Worm (Caenorhabditis elegans) whole organism, L2 larva: ENCODE data around the gene nape-1.
A peak's percentile ranks its signal among the peaks of the same experiment; 100 is the strongest.

Experiments
- C34F6.9 ChIP-seq: fragments of 150-350 bp; optimal IDR thresholded peaks from 2 replicates; lab custom pipeline; 2014; ENCODE audit warnings: missing biosample characterization, missing genetic modification characterization
- F13H6.1 ChIP-seq: sonication (generic microtip); optimal IDR thresholded peaks from 2 replicates; lab custom pipeline; 2016; ENCODE audit warnings: missing genetic modification characterization, missing compliant biosample characterization
- Y55F3AM.14 ChIP-seq: fragments of 200-800 bp; sonication (Bioruptor generic); optimal IDR thresholded peaks from 2 replicates; lab custom pipeline; 2018; ENCODE audit warnings: mild to moderate bottlenecking, missing genetic modification characterization, missing compliant biosample characterization
- ZK546.5 ChIP-seq: sonication (generic microtip); optimal IDR thresholded peaks from 2 replicates; lab custom pipeline; 2017; ENCODE audit warnings: missing biosample characterization, missing genetic modification characterization
- aly-2 ChIP-seq: fragments of 150-350 bp; optimal IDR thresholded peaks from 2 replicates; lab custom pipeline; 2014; ENCODE audit warnings: missing biosample characterization, missing genetic modification characterization
- blmp-1 ChIP-seq: sonication (generic microtip); optimal IDR thresholded peaks from 2 replicates; lab custom pipeline; 2017; ENCODE audit warnings: missing genetic modification characterization, mild to moderate bottlenecking, missing compliant biosample characterization, antibody characterized with exemption, moderate library complexity; ENCODE audit not compliant: insufficient read depth
- ceh-16 ChIP-seq: fragments of 150-350 bp; optimal IDR thresholded peaks from 2 replicates; lab custom pipeline; 2014; ENCODE audit warnings: missing biosample characterization, missing genetic modification characterization
- ceh-82 ChIP-seq: fragments of 150-350 bp; optimal IDR thresholded peaks from 2 replicates; lab custom pipeline; 2014; ENCODE audit warnings: missing biosample characterization, missing genetic modification characterization
- crh-2 ChIP-seq: sonication (generic microtip); optimal IDR thresholded peaks from 2 replicates; lab custom pipeline; 2017; ENCODE audit warnings: missing biosample characterization, missing genetic modification characterization
- dmd-4 ChIP-seq: sonication (generic microtip); optimal IDR thresholded peaks from 2 replicates; lab custom pipeline; 2017; ENCODE audit warnings: missing biosample characterization, missing genetic modification characterization
- elt-1 ChIP-seq: fragments of 150-350 bp; optimal IDR thresholded peaks from 2 replicates; lab custom pipeline; 2014; ENCODE audit warnings: missing biosample characterization, missing genetic modification characterization
- elt-3 ChIP-seq: sonication (generic microtip); optimal IDR thresholded peaks from 2 replicates; lab custom pipeline; 2017; ENCODE audit warnings: missing biosample characterization, missing genetic modification characterization
- fos-1 ChIP-seq: fragments of 150-350 bp; optimal IDR thresholded peaks from 2 replicates; lab custom pipeline; 2014; ENCODE audit warnings: missing biosample characterization, missing genetic modification characterization
- gmeb-1 ChIP-seq: fragments of 150-350 bp; optimal IDR thresholded peaks from 2 replicates; lab custom pipeline; 2014; ENCODE audit warnings: missing biosample characterization, missing genetic modification characterization
- lin-13 ChIP-seq: fragments of 150-350 bp; optimal IDR thresholded peaks from 2 replicates; lab custom pipeline; 2014; ENCODE audit warnings: missing biosample characterization, missing genetic modification reagents, missing genetic modification characterization
- lin-39 ChIP-seq: fragments of 150-350 bp; optimal IDR thresholded peaks from 2 replicates; lab custom pipeline; 2014; ENCODE audit warnings: missing biosample characterization, missing genetic modification reagents, missing genetic modification characterization
- lsy-2 ChIP-seq, 2 experiments: fragments of 150-350 bp in 1 of 2; sonication (generic microtip) in 1 of 2; optimal IDR thresholded peaks; 2 replicates each; lab custom pipeline; 2014 to 2017; ENCODE audit warnings: missing biosample characterization in 2 of 2, missing genetic modification characterization in 2 of 2
- mab-5 ChIP-seq: fragments of 150-350 bp; optimal IDR thresholded peaks from 2 replicates; lab custom pipeline; 2014; ENCODE audit warnings: missing biosample characterization, missing genetic modification characterization
- mbf-1 ChIP-seq: sonication (generic microtip); optimal IDR thresholded peaks from 2 replicates; lab custom pipeline; 2017; ENCODE audit warnings: missing biosample characterization, missing genetic modification characterization
- mdl-1 ChIP-seq, 2 experiments: fragments of 150-350 bp in 1 of 2; sonication (generic microtip) in 1 of 2; optimal IDR thresholded peaks; 2 replicates each; lab custom pipeline; 2017; ENCODE audit warnings: missing biosample characterization in 2 of 2, missing genetic modification characterization in 2 of 2
- nhr-11 ChIP-seq: fragments of 150-350 bp; optimal IDR thresholded peaks from 2 replicates; lab custom pipeline; 2014; ENCODE audit warnings: missing biosample characterization, missing genetic modification characterization
- nhr-12 ChIP-seq: fragments of 150-350 bp; optimal IDR thresholded peaks from 2 replicates; lab custom pipeline; 2014; ENCODE audit warnings: missing biosample characterization, missing genetic modification characterization
- nhr-129 ChIP-seq: fragments of 150-350 bp; optimal IDR thresholded peaks from 2 replicates; lab custom pipeline; 2014; ENCODE audit warnings: missing biosample characterization, missing genetic modification characterization
- nhr-21 ChIP-seq: fragments of 150-350 bp; optimal IDR thresholded peaks from 2 replicates; lab custom pipeline; 2014; ENCODE audit warnings: missing biosample characterization, missing genetic modification characterization
- nhr-23 ChIP-seq: fragments of 150-350 bp; optimal IDR thresholded peaks from 2 replicates; lab custom pipeline; 2014; ENCODE audit warnings: missing biosample characterization, missing genetic modification reagents, missing genetic modification characterization
- nhr-237 ChIP-seq: fragments of 150-350 bp; optimal IDR thresholded peaks from 2 replicates; lab custom pipeline; 2014; ENCODE audit warnings: missing biosample characterization, missing genetic modification characterization
- nhr-25 ChIP-seq: fragments of 150-350 bp; sonication (generic microtip); optimal IDR thresholded peaks from 3 replicates; lab custom pipeline; 2014; ENCODE audit warnings: missing biosample characterization, missing genetic modification characterization
- nhr-6 ChIP-seq: fragments of 150-350 bp; optimal IDR thresholded peaks from 2 replicates; lab custom pipeline; 2014; ENCODE audit warnings: missing biosample characterization, missing genetic modification characterization
- nhr-77 ChIP-seq: fragments of 150-350 bp; optimal IDR thresholded peaks from 2 replicates; lab custom pipeline; 2014; ENCODE audit warnings: missing biosample characterization, missing genetic modification characterization
- peb-1 ChIP-seq: fragments of 150-350 bp; optimal IDR thresholded peaks from 2 replicates; lab custom pipeline; 2014; ENCODE audit warnings: missing biosample characterization, missing genetic modification characterization
- skn-1 ChIP-seq: sonication (generic microtip); optimal IDR thresholded peaks from 2 replicates; lab custom pipeline; 2017; ENCODE audit warnings: missing biosample characterization, missing genetic modification characterization
- sma-3 ChIP-seq: sonication (generic microtip); optimal IDR thresholded peaks from 2 replicates; lab custom pipeline; 2016; ENCODE audit warnings: missing genetic modification reagents, missing genetic modification characterization, missing compliant biosample characterization
- sma-9 ChIP-seq, 2 experiments: fragments of 150-350 bp in 1 of 2; sonication (generic microtip) in 1 of 2; optimal IDR thresholded peaks; 2 replicates each; lab custom pipeline; 2014 to 2016; ENCODE audit warnings: missing genetic modification characterization in 2 of 2, mild to moderate bottlenecking in 1 of 2, missing biosample characterization in 1 of 2, missing compliant biosample characterization in 1 of 2, missing genetic modification reagents in 1 of 2, moderate library complexity in 1 of 2
- snpc-4 ChIP-seq: fragments of 150-350 bp; optimal IDR thresholded peaks from 2 replicates; lab custom pipeline; 2014; ENCODE audit warnings: missing biosample characterization, missing genetic modification characterization
- unc-39 ChIP-seq: fragments of 150-350 bp; optimal IDR thresholded peaks from 2 replicates; lab custom pipeline; 2014; ENCODE audit warnings: missing biosample characterization, missing genetic modification characterization
- unc-55 ChIP-seq: fragments of 150-350 bp; sonication (generic microtip); optimal IDR thresholded peaks from 3 replicates; lab custom pipeline; 2014; ENCODE audit warnings: missing biosample characterization, missing genetic modification reagents, missing genetic modification characterization
- unc-62 ChIP-seq: fragments of 150-350 bp; optimal IDR thresholded peaks from 2 replicates; lab custom pipeline; 2014; ENCODE audit warnings: missing biosample characterization, missing genetic modification reagents, missing genetic modification characterization
- zag-1 ChIP-seq: fragments of 150-350 bp; optimal IDR thresholded peaks from 2 replicates; lab custom pipeline; 2014; ENCODE audit warnings: missing biosample characterization, missing genetic modification characterization
- ztf-1 ChIP-seq: fragments of 200-800 bp; sonication (Bioruptor generic); conservative IDR thresholded peaks from 2 replicates; pipeline ENCODE4 v1.3.6; 2022; ENCODE audit warnings: missing genetic modification characterization, missing compliant biosample characterization
- ztf-11 ChIP-seq: sonication (generic microtip); optimal IDR thresholded peaks from 2 replicates; lab custom pipeline; 2017; ENCODE audit warnings: missing biosample characterization, missing genetic modification characterization
- ztf-4 ChIP-seq: fragments of 150-350 bp; optimal IDR thresholded peaks from 2 replicates; lab custom pipeline; 2014; ENCODE audit warnings: missing biosample characterization, missing genetic modification characterization

Gene nape-1

DNA sequence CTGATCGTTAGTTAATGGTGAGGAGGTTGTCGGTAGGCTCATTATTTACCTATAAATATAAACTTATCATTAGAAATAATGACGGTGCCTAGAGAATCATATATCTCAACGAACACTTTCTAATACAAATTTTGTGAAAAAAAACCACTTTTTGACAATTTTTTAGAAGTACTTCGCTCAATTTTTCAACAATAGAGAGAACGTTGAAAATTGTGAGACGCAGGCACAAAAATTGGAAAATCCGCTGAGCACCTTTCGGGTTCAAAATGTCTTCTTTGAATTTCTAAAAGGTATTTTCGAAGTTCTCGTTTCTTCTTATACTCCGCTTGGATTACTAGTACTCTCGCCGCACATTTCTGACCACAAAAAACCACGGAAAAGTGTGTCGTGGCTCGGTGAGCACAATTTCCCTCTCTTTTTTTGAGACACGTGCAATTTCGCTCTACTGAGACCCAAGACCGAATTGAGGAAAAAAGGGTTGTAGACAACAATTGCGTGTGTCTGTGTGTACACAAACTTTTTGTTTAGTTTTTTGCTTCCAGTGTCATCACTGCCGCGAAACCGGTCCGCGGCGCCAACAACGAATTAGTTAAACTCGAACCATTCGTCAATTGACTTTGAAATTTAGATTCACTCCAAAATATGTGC, at the start of gene nape-1:
nape-1 (minus strand) TSS at position 51 of the 648 bp plus-strand sequence.
- peak; percentile 41 for TF ChIP-seq lin-13 (GFP tag; lab: Kevin White, UChicago)
- peak in 1 of 2 experiments; percentile 28 for TF ChIP-seq lsy-2 (tag; optimal IDR thresholded peaks at IDR 0.05; lab: Kevin White, UChicago)
- no peak for TF ChIP-seq Y55F3AM.14 (GFP tag; lab: Kevin White, UChicago)
- no peak for TF ChIP-seq snpc-4 (tag; lab: Kevin White, UChicago)
- peak; percentile 43 for TF ChIP-seq fos-1 (tag; lab: Kevin White, UChicago)
- TF ChIP-seq nhr-12 (tag; lab: Kevin White, UChicago) = no peak
- no peak for TF ChIP-seq ceh-82 (tag; lab: Kevin White, UChicago)
- TF ChIP-seq aly-2 (tag; lab: Kevin White, UChicago) = no peak
- no peak for TF ChIP-seq blmp-1 (tag; lab: Kevin White, UChicago)
- no peak for TF ChIP-seq elt-1 (tag; lab: Kevin White, UChicago)
- peak; percentile 47 for TF ChIP-seq unc-55 (GFP tag; lab: Kevin White, UChicago)
- TF ChIP-seq dmd-4 (tag; lab: Kevin White, UChicago) = no peak
- TF ChIP-seq nhr-23 (tag; lab: Kevin White, UChicago) = no peak
- TF ChIP-seq elt-3 (tag; lab: Kevin White, UChicago) = no peak
- TF ChIP-seq nhr-129 = peak; percentile 74
- TF ChIP-seq ztf-1 = no peak
- peak in 1 of 2 experiments; percentile 28 for TF ChIP-seq mdl-1 (tag; optimal IDR thresholded peaks at IDR 0.05; lab: Kevin White, UChicago)
- TF ChIP-seq nhr-77 (tag; lab: Kevin White, UChicago) = no peak
- TF ChIP-seq mab-5 = no peak
- no peak for TF ChIP-seq nhr-6 (tag; lab: Kevin White, UChicago)
- TF ChIP-seq F13H6.1 (tag; lab: Kevin White, UChicago) = peak; percentile 68
- TF ChIP-seq gmeb-1 (tag; lab: Kevin White, UChicago) = peak; percentile 34
- no peak for TF ChIP-seq mbf-1 (tag; lab: Kevin White, UChicago)
- TF ChIP-seq nhr-21 (tag; lab: Kevin White, UChicago) = no peak
- peak; percentile 4 for TF ChIP-seq sma-9 (GFP tag; optimal IDR thresholded peaks at IDR 0.05; lab: Kevin White, UChicago)
- TF ChIP-seq sma-9 (tag; optimal IDR thresholded peaks at IDR 0.05; lab: Kevin White, UChicago) = no peak
- TF ChIP-seq sma-3 = no peak
- peak; percentile 52 for TF ChIP-seq crh-2 (tag; lab: Kevin White, UChicago)
- no peak for TF ChIP-seq ztf-11
- TF ChIP-seq C34F6.9 (tag; lab: Kevin White, UChicago) = peak; percentile 46
- no peak for TF ChIP-seq nhr-25 (tag; lab: Kevin White, UChicago)
- no peak for TF ChIP-seq zag-1 (tag; lab: Kevin White, UChicago)

DNA sequence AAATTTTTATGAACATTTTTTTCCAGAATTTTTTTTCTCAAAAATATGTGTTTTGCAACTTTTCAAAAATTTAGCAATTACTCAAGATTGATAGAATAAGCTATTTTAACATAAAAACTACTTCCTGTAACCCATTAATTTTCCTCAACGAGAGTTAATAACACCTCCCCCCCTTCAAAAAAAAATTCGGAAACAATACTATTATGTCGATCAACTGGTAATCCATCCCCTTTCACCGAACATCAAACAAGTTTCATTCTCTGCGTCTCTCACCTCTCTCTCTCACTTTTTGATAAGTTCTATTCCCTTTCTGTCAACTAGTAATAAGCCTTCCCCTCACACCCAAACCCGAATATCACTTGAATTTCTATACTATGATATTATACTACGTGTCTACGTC, 43.2 kb upstream of the nape-1 start, which contains the start of gene glct-6:
glct-6 (plus strand) TSS at position 301 of the 400 bp plus-strand sequence.
- no peak for TF ChIP-seq nhr-237
- no peak for TF ChIP-seq nhr-25 (tag; lab: Kevin White, UChicago)
- TF ChIP-seq peb-1 (tag; lab: Kevin White, UChicago) = no peak
- TF ChIP-seq sma-9 (GFP tag; optimal IDR thresholded peaks at IDR 0.05; lab: Kevin White, UChicago) = no peak
- no peak for TF ChIP-seq sma-9 (tag; optimal IDR thresholded peaks at IDR 0.05; lab: Kevin White, UChicago)
- TF ChIP-seq crh-2 (tag; lab: Kevin White, UChicago) = no peak
- TF ChIP-seq snpc-4 (tag; lab: Kevin White, UChicago) = no peak
- TF ChIP-seq nhr-23 (tag; lab: Kevin White, UChicago) = no peak
- TF ChIP-seq ZK546.5 (tag; lab: Kevin White, UChicago) = no peak
- TF ChIP-seq blmp-1 (tag; lab: Kevin White, UChicago) = no peak
- TF ChIP-seq ztf-4 = no peak
- no peak for TF ChIP-seq fos-1 (tag; lab: Kevin White, UChicago)
- no peak for TF ChIP-seq elt-3 (tag; lab: Kevin White, UChicago)
- no peak for TF ChIP-seq C34F6.9 (tag; lab: Kevin White, UChicago)
- no peak for TF ChIP-seq mdl-1 (tag; optimal IDR thresholded peaks at IDR 0.05; lab: Kevin White, UChicago)
- no peak for TF ChIP-seq skn-1 (tag; lab: Kevin White, UChicago)
- TF ChIP-seq lin-13 (GFP tag; lab: Kevin White, UChicago) = no peak
- TF ChIP-seq mab-5 = no peak
- no peak for TF ChIP-seq zag-1 (tag; lab: Kevin White, UChicago)

DNA sequence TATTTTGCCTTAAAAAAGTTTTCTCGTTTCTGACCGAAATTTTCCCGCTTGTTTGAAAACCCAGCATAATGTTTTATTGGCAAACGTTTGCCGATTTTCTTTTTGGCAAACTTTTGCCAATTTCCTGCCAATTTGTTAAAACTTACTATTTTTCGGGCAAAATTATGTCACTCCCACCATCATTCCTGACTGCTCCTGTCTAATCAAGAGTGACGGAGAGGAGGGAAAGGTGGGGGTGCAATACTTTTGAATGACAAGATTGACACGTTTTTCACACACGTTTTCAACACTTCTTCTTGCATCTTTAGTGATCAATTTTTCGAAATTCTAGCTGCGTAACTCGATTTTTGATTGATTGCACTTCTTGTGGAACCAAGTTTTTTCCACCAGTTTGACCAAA, 40.9 kb upstream of the nape-1 start:
- no peak for TF ChIP-seq blmp-1 (tag; lab: Kevin White, UChicago)
- TF ChIP-seq nhr-11 (tag; lab: Kevin White, UChicago) = no peak
- no peak for TF ChIP-seq fos-1 (tag; lab: Kevin White, UChicago)
- TF ChIP-seq unc-62 (GFP tag; lab: Kevin White, UChicago) = no peak
- TF ChIP-seq sma-3 = no peak
- TF ChIP-seq nhr-21 (tag; lab: Kevin White, UChicago) = no peak
- no peak for TF ChIP-seq crh-2 (tag; lab: Kevin White, UChicago)
- no peak for TF ChIP-seq ceh-16 (tag; lab: Kevin White, UChicago)
- TF ChIP-seq C34F6.9 (tag; lab: Kevin White, UChicago) = no peak
- no peak for TF ChIP-seq nhr-237
- no peak for TF ChIP-seq lin-39 (tag; lab: Kevin White, UChicago)
- no peak for TF ChIP-seq dmd-4 (tag; lab: Kevin White, UChicago)
- TF ChIP-seq gmeb-1 (tag; lab: Kevin White, UChicago) = no peak
- no peak for TF ChIP-seq nhr-23 (tag; lab: Kevin White, UChicago)
- no peak for TF ChIP-seq unc-39 (tag; lab: Kevin White, UChicago)
- TF ChIP-seq, all 48 proteins: peak for 0
